Fruit fly (Drosophila melanogaster) whole organism, embryonic: Measurements from ENCODE around the gene CG11562.
A peak's percentile ranks its signal among the peaks of the same experiment; 100 is the strongest.

Source experiments
- CG10147 ChIP-seq: fragments of 200-800 bp; sonication (Bioruptor generic); optimal IDR thresholded peaks from 2 replicates; lab custom pipeline; 2019; ENCODE audit warnings: missing biosample characterization, mild to moderate bottlenecking, missing genetic modification characterization, moderate library complexity
- CG11695 ChIP-seq: fragments of 200-800 bp; sonication (Bioruptor generic); IDR thresholded peaks from 3 replicates; pipeline ENCODE4 v1.3.6; 2022; ENCODE audit warnings: missing biosample characterization, missing genetic modification characterization
- CG12071 ChIP-seq: fragments of 200-800 bp; sonication (Bioruptor generic); optimal IDR thresholded peaks from 3 replicates; lab custom pipeline; 2018; ENCODE audit warnings: missing biosample characterization, mild to moderate bottlenecking, missing genetic modification characterization
- CG12744 ChIP-seq: fragments of 200-800 bp; sonication (Bioruptor generic); optimal IDR thresholded peaks from 2 replicates; lab custom pipeline; 2016; ENCODE audit warnings: missing biosample characterization, missing genetic modification characterization
- CG13296 ChIP-seq: fragments of 200-800 bp; sonication (Bioruptor generic); optimal IDR thresholded peaks from 3 replicates; lab custom pipeline; 2018; ENCODE audit warnings: missing biosample characterization, mild to moderate bottlenecking, missing genetic modification characterization
- CG14860 ChIP-seq: fragments of 200-800 bp; sonication (Bioruptor generic); IDR thresholded peaks from 3 replicates; pipeline ENCODE4 v1.3.6; 2022; ENCODE audit warnings: missing biosample characterization, missing genetic modification characterization; ENCODE audit not compliant: partially characterized antibody
- CG1529 ChIP-seq: fragments of 200-800 bp; sonication (Bioruptor generic); optimal IDR thresholded peaks from 3 replicates; lab custom pipeline; 2018; ENCODE audit warnings: missing biosample characterization, missing genetic modification characterization
- CG16779 ChIP-seq: fragments of 200-800 bp; sonication (Bioruptor generic); IDR thresholded peaks from 2 replicates; pipeline ENCODE4 v1.3.6; 2022; ENCODE audit warnings: missing biosample characterization, missing genetic modification characterization
- CG18262 ChIP-seq: fragments of 200-800 bp; optimal IDR thresholded peaks from 3 replicates; lab custom pipeline; 2019; ENCODE audit warnings: missing biosample characterization, mild to moderate bottlenecking, missing genetic modification characterization, moderate library complexity
- CG2712 ChIP-seq: fragments of 200-800 bp; optimal IDR thresholded peaks from 3 replicates; lab custom pipeline; 2019; ENCODE audit warnings: missing biosample characterization, mild to moderate bottlenecking, missing genetic modification characterization, moderate library complexity
- CG31224 ChIP-seq: fragments of 200-800 bp; sonication (Bioruptor generic); IDR thresholded peaks from 2 replicates; pipeline ENCODE4 v1.3.6; 2022; ENCODE audit warnings: missing biosample characterization, missing genetic modification characterization
- CG6654 ChIP-seq: fragments of 200-800 bp; sonication (Bioruptor generic); optimal IDR thresholded peaks from 2 replicates; lab custom pipeline; 2017; ENCODE audit warnings: missing biosample characterization, mild to moderate bottlenecking, missing genetic modification characterization
- CG8388 ChIP-seq: fragments of 200-800 bp; sonication (Bioruptor generic); optimal IDR thresholded peaks from 2 replicates; lab custom pipeline; 2019; ENCODE audit warnings: missing biosample characterization, mild to moderate bottlenecking, missing genetic modification characterization, moderate library complexity
- CG8944 ChIP-seq: fragments of 200-800 bp; sonication (Bioruptor generic); optimal IDR thresholded peaks from 3 replicates; lab custom pipeline; 2016; ENCODE audit warnings: missing biosample characterization, missing genetic modification characterization
- CG9876 ChIP-seq: fragments of 200-800 bp; sonication (Bioruptor generic); optimal IDR thresholded peaks from 2 replicates; lab custom pipeline; 2016; ENCODE audit warnings: missing biosample characterization, missing genetic modification characterization
- Camta ChIP-seq: fragments of 200-800 bp; sonication (Bioruptor generic); optimal IDR thresholded peaks from 2 replicates; lab custom pipeline; 2016; ENCODE audit warnings: missing biosample characterization, missing genetic modification characterization
- Dref ChIP-seq: fragments of 200-800 bp; sonication (Bioruptor generic); IDR thresholded peaks from 2 replicates; pipeline ENCODE4 v1.3.6; 2022; ENCODE audit warnings: missing biosample characterization, missing genetic modification characterization
- Elba2 ChIP-seq: fragments of 200-800 bp; sonication (Bioruptor generic); optimal IDR thresholded peaks from 3 replicates; lab custom pipeline; 2016; ENCODE audit warnings: missing biosample characterization, missing genetic modification characterization
- HLHmδ ChIP-seq: fragments of 200-800 bp; sonication (Bioruptor generic); optimal IDR thresholded peaks from 2 replicates; lab custom pipeline; 2018; ENCODE audit warnings: missing biosample characterization, mild to moderate bottlenecking, missing genetic modification characterization, moderate library complexity
- Hey ChIP-seq: fragments of 200-800 bp; sonication (Bioruptor generic); optimal IDR thresholded peaks from 3 replicates; lab custom pipeline; 2018; ENCODE audit warnings: missing biosample characterization, mild to moderate bottlenecking, missing genetic modification characterization
- Hmx ChIP-seq: fragments of 200-800 bp; sonication (Bioruptor generic); optimal IDR thresholded peaks from 2 replicates; lab custom pipeline; 2016; ENCODE audit warnings: missing biosample characterization, missing genetic modification characterization
- MESR4 ChIP-seq: fragments of 200-800 bp; sonication (Bioruptor generic); optimal IDR thresholded peaks from 2 replicates; lab custom pipeline; 2018; ENCODE audit warnings: missing biosample characterization, mild to moderate bottlenecking, missing genetic modification characterization, moderate library complexity
- Med ChIP-seq: fragments of 200-800 bp; sonication (Bioruptor generic); peaks from one replicate; lab custom pipeline; 2016; ENCODE audit warnings: missing biosample characterization, missing genetic modification characterization, mild to moderate bottlenecking, inconsistent platforms, moderate library complexity
- Meics ChIP-seq: fragments of 200-800 bp; sonication (Bioruptor generic); optimal IDR thresholded peaks from 2 replicates; lab custom pipeline; 2017; ENCODE audit warnings: missing biosample characterization, mild to moderate bottlenecking, missing genetic modification characterization
- NC2α ChIP-seq: fragments of 200-800 bp; sonication (Bioruptor generic); optimal IDR thresholded peaks from 2 replicates; lab custom pipeline; 2016; ENCODE audit warnings: missing biosample characterization, missing genetic modification characterization
- Poxn ChIP-seq: fragments of 200-800 bp; sonication (Bioruptor generic); IDR thresholded peaks from 2 replicates; pipeline ENCODE4 v1.3.6; 2022; ENCODE audit warnings: missing biosample characterization, missing genetic modification characterization
- Six4 ChIP-seq: fragments of 200-800 bp; sonication (Bioruptor generic); optimal IDR thresholded peaks from 2 replicates; lab custom pipeline; 2016; ENCODE audit warnings: missing biosample characterization, missing genetic modification characterization
- Spps ChIP-seq: fragments of 200-800 bp; sonication (Bioruptor generic); optimal IDR thresholded peaks from 2 replicates; lab custom pipeline; 2018; ENCODE audit warnings: missing biosample characterization, mild to moderate bottlenecking, missing genetic modification characterization
- abd-A ChIP-seq: fragments of 200-800 bp; sonication (Bioruptor generic); optimal IDR thresholded peaks from 3 replicates; lab custom pipeline; 2019; ENCODE audit warnings: missing biosample characterization, mild to moderate bottlenecking, missing genetic modification characterization, moderate library complexity
- amos ChIP-seq: fragments of 200-800 bp; sonication (Bioruptor generic); IDR thresholded peaks from 2 replicates; pipeline ENCODE4 v1.3.6; 2022; ENCODE audit warnings: missing biosample characterization, missing genetic modification characterization; ENCODE audit not compliant: partially characterized antibody
- bcd ChIP-seq: fragments of 200-800 bp; sonication (Bioruptor generic); optimal IDR thresholded peaks from 2 replicates; lab custom pipeline; 2017; ENCODE audit warnings: missing biosample characterization, mild to moderate bottlenecking, missing genetic modification characterization
- bsh ChIP-seq, 2 experiments: fragments of 200-800 bp; sonication (Bioruptor generic); optimal IDR thresholded peaks; 2 replicates each; lab custom pipeline; 2017 to 2018; ENCODE audit warnings: mild to moderate bottlenecking in 2 of 2, missing biosample characterization in 2 of 2, missing genetic modification characterization in 2 of 2, moderate library complexity in 1 of 2
- cato ChIP-seq: fragments of 200-800 bp; sonication (Bioruptor generic); optimal IDR thresholded peaks from 2 replicates; lab custom pipeline; 2016; ENCODE audit warnings: missing biosample characterization, missing genetic modification characterization, borderline replicate concordance
- chif ChIP-seq, 2 experiments: fragments of 200-800 bp; sonication (Bioruptor generic); optimal IDR thresholded peaks; 3 replicates each; lab custom pipeline; 2016; ENCODE audit warnings: missing biosample characterization in 2 of 2, missing genetic modification characterization in 2 of 2
- chn ChIP-seq: fragments of 200-800 bp; sonication (Bioruptor generic); optimal IDR thresholded peaks from 2 replicates; lab custom pipeline; 2016; ENCODE audit warnings: missing biosample characterization, missing genetic modification characterization
- dan ChIP-seq: fragments of 200-800 bp; sonication (Bioruptor generic); IDR thresholded peaks from 2 replicates; pipeline ENCODE4 v1.3.6; 2022; ENCODE audit warnings: missing biosample characterization, missing genetic modification characterization
- dmrt99B ChIP-seq: fragments of 200-800 bp; sonication (Bioruptor generic); optimal IDR thresholded peaks from 2 replicates; lab custom pipeline; 2018; ENCODE audit warnings: missing biosample characterization, mild to moderate bottlenecking, missing genetic modification characterization, moderate library complexity
- ems ChIP-seq: fragments of 200-800 bp; sonication (Bioruptor generic); optimal IDR thresholded peaks from 3 replicates; lab custom pipeline; 2016; ENCODE audit warnings: missing biosample characterization, missing genetic modification characterization
- eyg ChIP-seq: fragments of 200-800 bp; sonication (Bioruptor generic); optimal IDR thresholded peaks from 3 replicates; lab custom pipeline; 2016; ENCODE audit warnings: missing biosample characterization, missing genetic modification characterization
- fd96Cb ChIP-seq: fragments of 200-800 bp; sonication (Bioruptor generic); optimal IDR thresholded peaks from 2 replicates; lab custom pipeline; 2018; ENCODE audit warnings: missing biosample characterization, mild to moderate bottlenecking, missing genetic modification characterization, moderate library complexity
- inv ChIP-seq: fragments of 200-800 bp; sonication (Bioruptor generic); IDR thresholded peaks from 2 replicates; pipeline ENCODE4 v1.3.6; 2022; ENCODE audit warnings: missing biosample characterization, missing genetic modification characterization; ENCODE audit not compliant: partially characterized antibody
- jigr1 ChIP-seq: fragments of 200-800 bp; sonication (Bioruptor generic); IDR thresholded peaks from 3 replicates; pipeline ENCODE4 v1.3.6; 2022; ENCODE audit warnings: missing biosample characterization, missing genetic modification characterization
- klu ChIP-seq: fragments of 200-800 bp; sonication (Bioruptor generic); IDR thresholded peaks from 2 replicates; pipeline ENCODE4 v1.3.6; 2022; ENCODE audit warnings: missing biosample characterization, missing genetic modification characterization
- mirr ChIP-seq: fragments of 200-800 bp; sonication (Bioruptor generic); optimal IDR thresholded peaks from 3 replicates; lab custom pipeline; 2018; ENCODE audit warnings: missing biosample characterization, mild to moderate bottlenecking, missing genetic modification characterization
- pho ChIP-seq: fragments of 200-800 bp; sonication (Bioruptor generic); optimal IDR thresholded peaks from 2 replicates; lab custom pipeline; 2016; ENCODE audit warnings: missing biosample characterization, missing genetic modification characterization
- salm ChIP-seq: fragments of 200-800 bp; sonication (Bioruptor generic); optimal IDR thresholded peaks from 2 replicates; lab custom pipeline; 2018; ENCODE audit warnings: missing biosample characterization, mild to moderate bottlenecking, missing genetic modification characterization
- shn ChIP-seq: fragments of 200-800 bp; sonication (Bioruptor generic); optimal IDR thresholded peaks from 3 replicates; lab custom pipeline; 2016; ENCODE audit warnings: missing biosample characterization, missing genetic modification characterization
- sqz ChIP-seq: fragments of 200-800 bp; sonication (Bioruptor generic); optimal IDR thresholded peaks from 3 replicates; lab custom pipeline; 2018; ENCODE audit warnings: missing biosample characterization, mild to moderate bottlenecking, missing genetic modification characterization
- tap ChIP-seq: fragments of 200-800 bp; optimal IDR thresholded peaks from 3 replicates; lab custom pipeline; 2019; ENCODE audit warnings: missing biosample characterization, mild to moderate bottlenecking, missing genetic modification characterization, moderate library complexity
- tio ChIP-seq: fragments of 200-800 bp; sonication (Bioruptor generic); optimal IDR thresholded peaks from 2 replicates; lab custom pipeline; 2017; ENCODE audit warnings: missing biosample characterization, missing genetic modification characterization, inconsistent platforms
- tll ChIP-seq, 2 experiments: fragments of 200-800 bp in 1 of 2; fragments of >200 bp in 1 of 2; sonication (Bioruptor generic) in 1 of 2; optimal IDR thresholded peaks; 2 replicates each; lab custom pipeline; 2017 to 2019; ENCODE audit warnings: missing biosample characterization in 2 of 2, missing genetic modification characterization in 2 of 2, mild to moderate bottlenecking in 1 of 2, moderate library complexity in 1 of 2

Gene CG11562

DNA sequence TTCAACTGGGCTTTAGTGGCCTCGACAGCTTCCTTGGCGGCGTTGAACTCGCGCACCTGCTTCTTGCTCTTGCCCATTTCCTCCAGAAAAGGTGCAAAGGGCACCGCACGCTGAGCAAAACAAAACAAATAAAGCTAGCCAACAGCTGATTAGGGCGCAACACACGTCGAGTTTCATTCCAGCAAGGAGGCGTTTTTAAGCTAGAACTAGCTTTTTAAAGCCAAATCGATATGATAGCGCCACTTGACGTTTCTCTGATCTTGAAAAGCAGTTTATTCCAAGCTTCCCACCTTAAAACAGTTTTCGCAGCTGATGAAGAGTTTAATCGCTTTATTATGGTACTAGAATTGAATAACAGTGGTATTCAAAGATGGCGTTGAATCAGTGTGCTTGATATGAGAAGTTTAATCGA, 9.1 kb upstream of the CG11562 start, which contains the start of gene CG11601 (continued):
- TF ChIP-seq fd96Cb (tag; lab: Kevin White, UChicago) (no peak), inv (GFP tag; lab: Robert Waterston, UW) (no peak), mirr (no peak), dan (GFP tag; lab: Robert Waterston, UW) (no peak), CG12744 (GFP tag; lab: Kevin White, UChicago) (no peak), CG18262 (tag; lab: Kevin White, UChicago) (peak; percentile 2), amos (GFP tag; lab: Robert Waterston, UW) (peak; percentile 31; the same call in 1 of the 2 replicates), cato (GFP tag; lab: Kevin White, UChicago) (no peak), klu (no peak), abd-A (tag; lab: Kevin White, UChicago) (no peak), tap (tag; lab: Kevin White, UChicago) (no peak), CG9876 (GFP tag; lab: Kevin White, UChicago) (peak; percentile 38), CG13296 (GFP tag; lab: Kevin White, UChicago) (no peak), CG6654 (no peak), CG8944 (GFP tag; lab: Kevin White, UChicago) (no peak), CG31224 (GFP tag; lab: Robert Waterston, UW) (no peak), pho (GFP tag; lab: Kevin White, UChicago) (peak; percentile 59), tio (GFP tag; lab: Kevin White, UChicago) (no peak), Elba2 (GFP tag; lab: Kevin White, UChicago) (no peak), Med (GFP tag; lab: Kevin White, UChicago) (peak; percentile 88), chif (GFP tag; optimal IDR thresholded peaks at IDR 0.05; lab: Kevin White, UChicago) (peak in 1 of 2 experiments; percentile 13), jigr1 (no peak), Spps (tag; lab: Kevin White, UChicago) (no peak), sqz (no peak), dmrt99B (tag; lab: Kevin White, UChicago) (no peak), MESR4 (GFP tag; lab: Kevin White, UChicago) (peak; percentile 30), tll (GFP tag; optimal IDR thresholded peaks at IDR 0.05; lab: Kevin White, UChicago) (no peak), CG1529 (GFP tag; lab: Kevin White, UChicago) (no peak), CG11695 (0 out of 3 replicates have a peak, but pooled peaks have one; percentile 25), ems (GFP tag; lab: Kevin White, UChicago) (no peak), Dref (GFP tag; lab: Robert Waterston, UW) (peak; percentile 52), chn (GFP tag; lab: Kevin White, UChicago) (peak; percentile 19), bcd (GFP tag; lab: Kevin White, UChicago) (peak; percentile 46), CG14860 (no peak), CG8388 (GFP tag; lab: Kevin White, UChicago) (no peak), shn (GFP tag; lab: Kevin White, UChicago) (peak; percentile 56), Hey (tag; lab: Kevin White, UChicago) (no peak), bsh (GFP tag; optimal IDR thresholded peaks at IDR 0.05; lab: Kevin White, UChicago) (peak in 1 of 2 experiments; percentile 39), Hmx (GFP tag; lab: Kevin White, UChicago) (no peak), Camta (no peak), eyg (GFP tag; lab: Kevin White, UChicago) (no peak), CG16779 (GFP tag; lab: Robert Waterston, UW) (no peak), salm (tag; lab: Kevin White, UChicago) (no peak), CG2712 (tag; lab: Kevin White, UChicago) (peak; percentile 46), CG12071 (GFP tag; lab: Kevin White, UChicago) (no peak), NC2α (no peak), HLHmδ (GFP tag; lab: Kevin White, UChicago) (no peak), Poxn (GFP tag; lab: Robert Waterston, UW) (no peak), CG10147 (GFP tag; lab: Kevin White, UChicago) (peak; percentile 21), Meics (GFP tag; lab: Kevin White, UChicago) (no peak), Six4 (GFP tag; lab: Kevin White, UChicago) (no peak)
